Fruit fly (Drosophila melanogaster) S2 (cell line): ENCODE measurements around the gene CG18549.

Experiments used
- CG8478 ChIP-seq: fragments of >200 bp; optimal IDR thresholded peaks from 2 replicates; lab custom pipeline; 2018
- CTCF ChIP-seq, 2 experiments: fragments of >200 bp; optimal IDR thresholded peaks; 2 replicates each; lab custom pipeline; 2018

- TF ChIP-seq CTCF (optimal IDR thresholded peaks at IDR 0.05; lab: Kevin White, UChicago), result no peak
- no peak for TF ChIP-seq CG8478
These were observed 18.0 kb upstream of the CG18549 start, which contains the start of gene Prosalpha2 for dm6 chr3R:12431030-12431489.
